Worm (Caenorhabditis elegans) whole organism, young adult: ENCODE data around the gene hip-1.

Experiments used
- B0035.1 ChIP-seq: sonication (generic microtip); optimal IDR thresholded peaks from 2 replicates; lab custom pipeline; 2016; ENCODE audit warnings: missing genetic modification characterization, mild to moderate bottlenecking, missing compliant biosample characterization, missing genotype, missing genetic modification reagents
- B0336.3 ChIP-seq: fragments of 200-800 bp; sonication (Bioruptor generic); IDR thresholded peaks from 2 replicates; pipeline ENCODE4 v1.3.6; 2022; ENCODE audit warnings: missing genetic modification characterization, missing compliant biosample characterization
- C06A6.2 ChIP-seq: fragments of 200-800 bp; sonication (Bioruptor generic); conservative IDR thresholded peaks from 2 replicates; pipeline ENCODE4 v1.3.6; 2022; ENCODE audit warnings: missing genetic modification characterization, missing compliant biosample characterization
- D2030.7 ChIP-seq: fragments of 200-800 bp; sonication (Bioruptor generic); IDR thresholded peaks from 2 replicates; pipeline ENCODE4 v1.3.6; 2022; ENCODE audit warnings: missing genetic modification reagents, missing genetic modification characterization, missing compliant biosample characterization
- F33H1.4 ChIP-seq: fragments of 200-800 bp; sonication (Bioruptor generic); IDR thresholded peaks from 2 replicates; pipeline ENCODE4 v1.3.6; 2022; ENCODE audit warnings: missing genetic modification reagents, missing genetic modification characterization, missing compliant biosample characterization
- F55B11.4 ChIP-seq: sonication (generic microtip); optimal IDR thresholded peaks from 2 replicates; lab custom pipeline; 2016; ENCODE audit warnings: missing compliant biosample characterization, missing genetic modification characterization, borderline replicate concordance; ENCODE audit not compliant: insufficient read depth
- Y53G8AR.9 ChIP-seq: fragments of 200-800 bp; sonication (Bioruptor generic); conservative IDR thresholded peaks from 2 replicates; pipeline ENCODE4 v1.3.6; 2022; ENCODE audit warnings: missing genetic modification reagents, missing genetic modification characterization, missing compliant biosample characterization
- Y67H2A.10 ChIP-seq: fragments of 200-800 bp; sonication (Bioruptor generic); conservative IDR thresholded peaks from 2 replicates; pipeline ENCODE4 v1.3.6; 2022; ENCODE audit warnings: missing genetic modification reagents, missing genetic modification characterization, missing compliant biosample characterization
- attf-5 ChIP-seq: fragments of 200-800 bp; sonication (Bioruptor generic); optimal IDR thresholded peaks from 2 replicates; lab custom pipeline; 2018; ENCODE audit warnings: mild to moderate bottlenecking, missing genetic modification characterization, missing compliant biosample characterization
- ccch-3 ChIP-seq: fragments of 200-800 bp; sonication (Bioruptor generic); optimal IDR thresholded peaks from 2 replicates; lab custom pipeline; 2018; ENCODE audit warnings: mild to moderate bottlenecking, missing genetic modification characterization, missing compliant biosample characterization
- cebp-1 ChIP-seq, 2 experiments: fragments of 200-800 bp in 1 of 2; sonication (Bioruptor generic) in 1 of 2; sonication (generic microtip) in 1 of 2; IDR thresholded peaks in 1 of 2; optimal IDR thresholded peaks in 1 of 2; 2 replicates each; pipeline versions ENCODE4 v1.3.6 to Lab custom; 2017 to 2022; ENCODE audit warnings: missing compliant biosample characterization in 2 of 2, missing genetic modification characterization in 2 of 2, mild to moderate bottlenecking in 1 of 2, missing genetic modification reagents in 1 of 2, moderate library complexity in 1 of 2
- dox-1 ChIP-seq: fragments of 200-800 bp; sonication (Bioruptor generic); IDR thresholded peaks from 2 replicates; pipeline ENCODE4 v1.3.6; 2022; ENCODE audit warnings: missing genetic modification reagents, missing genetic modification characterization, missing compliant biosample characterization
- egl-44 ChIP-seq: fragments of 200-800 bp; sonication (Bioruptor generic); IDR thresholded peaks from 2 replicates; pipeline ENCODE4 v1.3.6; 2022; ENCODE audit warnings: missing genetic modification reagents, missing genetic modification characterization, missing compliant biosample characterization
- egrh-3 ChIP-seq: fragments of 200-800 bp; sonication (Bioruptor generic); IDR thresholded peaks from 2 replicates; pipeline ENCODE4 v1.3.6; 2022; ENCODE audit warnings: missing genetic modification reagents, missing genetic modification characterization, missing compliant biosample characterization
- him-1 ChIP-seq: sonication (generic microtip); optimal IDR thresholded peaks from 2 replicates; lab custom pipeline; 2016; ENCODE audit warnings: missing genotype, missing genetic modification reagents, missing genetic modification characterization, missing compliant biosample characterization
- hmg-20 ChIP-seq: fragments of 200-800 bp; sonication (Bioruptor generic); IDR thresholded peaks from 2 replicates; pipeline ENCODE4 v1.3.6; 2022; ENCODE audit warnings: missing genetic modification reagents, missing genetic modification characterization, missing compliant biosample characterization
- hrde-1 ChIP-seq: sonication (generic microtip); optimal IDR thresholded peaks from 2 replicates; lab custom pipeline; 2016; ENCODE audit warnings: missing genetic modification characterization, mild to moderate bottlenecking, missing compliant biosample characterization, moderate library complexity, missing genotype, missing genetic modification reagents, borderline replicate concordance
- hsf-1 ChIP-seq: fragments of 200-800 bp; sonication (Bioruptor generic); IDR thresholded peaks from 2 replicates; pipeline ENCODE4 v1.3.6; 2022; ENCODE audit warnings: missing genetic modification reagents, missing genetic modification characterization, missing compliant biosample characterization
- lin-40 ChIP-seq: sonication (generic microtip); optimal IDR thresholded peaks from 2 replicates; lab custom pipeline; 2016; ENCODE audit warnings: missing genetic modification characterization, mild to moderate bottlenecking, missing compliant biosample characterization, missing genotype, missing genetic modification reagents
- lir-1 ChIP-seq: fragments of 200-800 bp; sonication (Bioruptor generic); conservative IDR thresholded peaks from 2 replicates; pipeline ENCODE4 v1.3.6; 2022; ENCODE audit warnings: missing genetic modification reagents, missing genetic modification characterization, missing compliant biosample characterization
- madf-10 ChIP-seq: sonication (generic microtip); optimal IDR thresholded peaks from 2 replicates; lab custom pipeline; 2016; ENCODE audit warnings: mild to moderate bottlenecking, missing genetic modification characterization, missing compliant biosample characterization
- madf-3 ChIP-seq: fragments of 200-800 bp; sonication (Bioruptor generic); IDR thresholded peaks from 2 replicates; pipeline ENCODE4 v1.3.6; 2022; ENCODE audit warnings: missing genetic modification reagents, missing genetic modification characterization, missing compliant biosample characterization
- mcd-1 ChIP-seq: fragments of 200-800 bp; sonication (Bioruptor generic); IDR thresholded peaks from 2 replicates; pipeline ENCODE4 v1.3.6; 2022; ENCODE audit warnings: missing genetic modification reagents, missing genetic modification characterization, missing compliant biosample characterization
- mxl-1 ChIP-seq: sonication (generic microtip); optimal IDR thresholded peaks from 2 replicates; lab custom pipeline; 2016; ENCODE audit warnings: missing genetic modification characterization, missing compliant biosample characterization
- nhr-80 ChIP-seq: sonication (generic microtip); optimal IDR thresholded peaks from 2 replicates; lab custom pipeline; 2016; ENCODE audit warnings: missing genetic modification characterization, missing compliant biosample characterization
- snpc-1.1 ChIP-seq: sonication (generic microtip); optimal IDR thresholded peaks from 2 replicates; lab custom pipeline; 2017; ENCODE audit warnings: missing genetic modification characterization, mild to moderate bottlenecking, missing compliant biosample characterization, antibody characterized with exemption, moderate library complexity, missing genotype, missing genetic modification reagents; ENCODE audit not compliant: insufficient read depth
- snpc-4 ChIP-seq, 5 experiments: fragments of 150-350 bp in 1 of 5; sonication (generic microtip) in 4 of 5; optimal IDR thresholded peaks; 2 replicates each; lab custom pipeline; 2014 to 2018; ENCODE audit warnings: missing genetic modification characterization in 5 of 5, missing biosample characterization in 3 of 5, antibody characterized with exemption in 2 of 5, mild to moderate bottlenecking in 2 of 5, missing compliant biosample characterization in 2 of 5, missing genotype in 2 of 5, moderate library complexity in 2 of 5, missing genetic modification reagents in 1 of 5
- sptf-2 ChIP-seq: fragments of 200-800 bp; sonication (Bioruptor generic); optimal IDR thresholded peaks from 2 replicates; lab custom pipeline; 2018; ENCODE audit warnings: mild to moderate bottlenecking, missing genetic modification characterization, missing compliant biosample characterization
- tbp1 ChIP-seq: fragments of 200-800 bp; sonication (Bioruptor generic); optimal IDR thresholded peaks from 2 replicates; lab custom pipeline; 2018; ENCODE audit warnings: mild to moderate bottlenecking, missing genetic modification characterization, missing compliant biosample characterization
- unc-62 ChIP-seq: fragments of 150-350 bp; optimal IDR thresholded peaks from 2 replicates; lab custom pipeline; 2014; ENCODE audit warnings: missing biosample characterization, missing genetic modification reagents, missing genetic modification characterization
- zfh-2 ChIP-seq: fragments of 200-800 bp; sonication (Bioruptor generic); conservative IDR thresholded peaks from 2 replicates; pipeline ENCODE4 v1.3.6; 2022; ENCODE audit warnings: missing genetic modification reagents, missing genetic modification characterization, missing compliant biosample characterization
- zim-3 ChIP-seq: sonication (generic microtip); optimal IDR thresholded peaks from 2 replicates; lab custom pipeline; 2017; ENCODE audit warnings: mild to moderate bottlenecking, missing genetic modification characterization, moderate library complexity, missing compliant biosample characterization
- ztf-28 ChIP-seq: fragments of 200-800 bp; sonication (Bioruptor generic); IDR thresholded peaks from 2 replicates; pipeline ENCODE4 v1.3.6; 2022; ENCODE audit warnings: missing genetic modification reagents, missing genetic modification characterization, missing compliant biosample characterization
- ztf-3 ChIP-seq: fragments of 200-800 bp; sonication (Bioruptor generic); optimal IDR thresholded peaks from 2 replicates; lab custom pipeline; 2018; ENCODE audit warnings: mild to moderate bottlenecking, missing genetic modification characterization, missing compliant biosample characterization

hip-1 gene

DNA sequence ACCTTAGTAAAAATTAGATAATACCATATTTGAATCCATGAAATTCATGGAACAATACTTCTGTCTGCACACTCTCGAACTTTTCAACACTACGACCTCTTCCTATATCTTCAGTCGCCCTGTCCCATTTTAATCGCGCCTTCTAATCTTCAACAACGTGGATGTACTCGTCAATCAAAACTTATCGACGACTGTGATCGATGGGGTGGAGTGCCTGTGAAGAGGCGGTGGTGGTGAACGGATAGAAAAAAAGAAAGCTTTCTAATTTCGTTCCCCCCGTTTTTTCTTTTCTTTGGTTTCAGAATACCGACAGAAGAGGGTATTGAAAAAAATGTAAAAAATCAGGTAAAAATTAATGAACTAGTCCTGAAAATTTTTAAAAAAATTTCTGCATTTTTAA, 36.7 kb upstream of the hip-1 start (continued):
- TF ChIP-seq Y67H2A.10 (GFP tag; lab: Robert Waterston, UW) (no peak), ztf-28 (GFP tag; lab: Robert Waterston, UW) (no peak), madf-3 (GFP tag; lab: Robert Waterston, UW) (no peak)
- TF ChIP-seq, all 124 proteins: peak for 0

- no peak for TF ChIP-seq cebp-1 (GFP tag; IDR thresholded peaks at IDR 0.05; lab: Robert Waterston, UW)
- TF ChIP-seq cebp-1 (tag; optimal IDR thresholded peaks at IDR 0.05; lab: Kevin White, UChicago): peak; percentile 35
- TF ChIP-seq nhr-80: peak; percentile 41
- 0 out of 2 replicates have a peak, but pooled peaks have one; percentile 22 for TF ChIP-seq zfh-2
- peak; percentile 2 for TF ChIP-seq attf-5 (GFP tag; lab: Kevin White, UChicago)
- TF ChIP-seq F55B11.4 (tag; lab: Kevin White, UChicago): no peak
These were observed 35.7 kb upstream of the hip-1 start for ce11 chrIII:13657975-13658374.

DNA sequence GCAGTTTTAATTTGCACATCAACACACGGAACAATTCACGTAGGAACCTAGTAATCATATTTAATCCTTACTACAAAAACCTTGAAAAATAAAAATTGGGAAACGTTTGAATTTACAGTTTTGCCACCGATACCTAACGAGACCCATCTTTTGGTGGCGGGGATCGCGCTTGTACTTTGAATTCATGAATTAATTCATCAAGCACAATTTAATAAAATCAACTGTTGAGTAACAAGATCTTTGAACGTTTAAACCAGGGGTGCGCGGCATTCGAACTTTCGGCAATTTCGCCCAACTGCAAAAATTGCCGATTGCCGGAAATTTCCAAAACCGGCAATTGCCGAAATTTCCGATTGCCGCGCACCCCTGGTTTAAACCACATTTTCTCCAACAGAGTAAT, 34.4 kb upstream of the hip-1 start:
- TF ChIP-seq D2030.7 (GFP tag; lab: Robert Waterston, UW) (no peak), zim-3 (peak; percentile 65), hmg-20 (no peak), ccch-3 (GFP tag; lab: Kevin White, UChicago) (no peak), B0336.3 (0 out of 2 replicates have a peak, but pooled peaks have one; percentile 18), lir-1 (GFP tag; lab: Robert Waterston, UW) (no peak), F33H1.4 (GFP tag; lab: Robert Waterston, UW) (no peak), him-1 (tag; lab: Kevin White, UChicago) (peak; percentile 67), Y53G8AR.9 (GFP tag; lab: Robert Waterston, UW) (0 out of 2 replicates have a peak, but pooled peaks have one; percentile 48)

DNA sequence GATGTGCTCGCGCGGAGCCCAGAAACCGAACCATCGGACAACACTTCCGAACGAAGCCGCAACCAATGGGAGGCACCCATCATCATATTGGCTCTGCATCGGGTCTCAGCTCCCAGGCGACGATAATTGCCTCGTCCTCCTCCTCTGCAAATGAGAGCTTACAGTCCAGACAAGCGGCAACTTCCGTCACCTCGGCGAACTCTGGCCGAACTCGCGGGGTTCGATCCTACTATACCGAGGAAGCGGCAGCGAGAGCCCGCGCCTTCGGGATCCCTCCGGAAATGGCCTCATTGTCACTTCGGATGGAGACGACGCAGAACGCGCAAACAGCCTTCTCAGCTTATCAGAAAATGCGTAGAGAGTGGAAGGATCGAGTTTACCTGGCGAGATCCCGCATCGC, 32.7 kb upstream of the hip-1 start:
- TF ChIP-seq ccch-3 (GFP tag; lab: Kevin White, UChicago) (no peak), C06A6.2 (GFP tag; lab: Robert Waterston, UW) (no peak), tbp1 (GFP tag; lab: Kevin White, UChicago) (no peak), ztf-3 (GFP tag; lab: Kevin White, UChicago) (no peak), snpc-4 (GFP tag; optimal IDR thresholded peaks at IDR 0.05; lab: Kevin White, UChicago) (no peak), snpc-4 (tag; optimal IDR thresholded peaks at IDR 0.05; lab: Kevin White, UChicago) (no peak), egrh-3 (GFP tag; lab: Robert Waterston, UW) (peak; percentile 28; the same call in 1 of the 2 replicates), madf-10 (tag; lab: Kevin White, UChicago) (no peak), unc-62 (GFP tag; lab: Kevin White, UChicago) (no peak), D2030.7 (GFP tag; lab: Robert Waterston, UW) (no peak), B0035.1 (no peak), hsf-1 (GFP tag; lab: Robert Waterston, UW) (0 out of 2 replicates have a peak, but pooled peaks have one; percentile 18), lin-40 (no peak), zfh-2 (peak; percentile 88), egl-44 (GFP tag; lab: Robert Waterston, UW) (0 out of 2 replicates have a peak, but pooled peaks have one; percentile 17), hrde-1 (tag; lab: Kevin White, UChicago) (no peak)
- TF ChIP-seq, all 124 proteins: peak for 4

ce11 chrIII:13652708-13653107, 30.4 kb upstream of the hip-1 start:
- TF ChIP-seq sptf-2 (no peak), mcd-1 (no peak), dox-1 (GFP tag; lab: Robert Waterston, UW) (0 out of 2 replicates have a peak, but pooled peaks have one; percentile 6), egrh-3 (GFP tag; lab: Robert Waterston, UW) (peak; percentile 5; the same call in 1 of the 2 replicates), zfh-2 (peak; percentile 51), snpc-1.1 (no peak), mxl-1 (tag; lab: Kevin White, UChicago) (no peak)
- TF ChIP-seq, all 124 proteins: peak for 3
